Worm (Caenorhabditis elegans) whole organism, L2 larva: ENCODE data around the gene Y39B6A.10.
"Not testable (repeated sequence)": the region's sequence is repeated elsewhere in the genome, so short reads cannot be mapped to it uniquely, and the experiment has no call there.

Experiments
- C34F6.9 ChIP-seq: fragments of 150-350 bp; optimal IDR thresholded peaks from 2 replicates; lab custom pipeline; 2014; ENCODE audit warnings: missing biosample characterization, missing genetic modification characterization
- F13H6.1 ChIP-seq: sonication (generic microtip); optimal IDR thresholded peaks from 2 replicates; lab custom pipeline; 2016; ENCODE audit warnings: missing genetic modification characterization, missing compliant biosample characterization
- ZK546.5 ChIP-seq: sonication (generic microtip); optimal IDR thresholded peaks from 2 replicates; lab custom pipeline; 2017; ENCODE audit warnings: missing biosample characterization, missing genetic modification characterization
- aly-2 ChIP-seq: fragments of 150-350 bp; optimal IDR thresholded peaks from 2 replicates; lab custom pipeline; 2014; ENCODE audit warnings: missing biosample characterization, missing genetic modification characterization
- ceh-16 ChIP-seq: fragments of 150-350 bp; optimal IDR thresholded peaks from 2 replicates; lab custom pipeline; 2014; ENCODE audit warnings: missing biosample characterization, missing genetic modification characterization
- crh-2 ChIP-seq: sonication (generic microtip); optimal IDR thresholded peaks from 2 replicates; lab custom pipeline; 2017; ENCODE audit warnings: missing biosample characterization, missing genetic modification characterization
- dmd-4 ChIP-seq: sonication (generic microtip); optimal IDR thresholded peaks from 2 replicates; lab custom pipeline; 2017; ENCODE audit warnings: missing biosample characterization, missing genetic modification characterization
- egl-27 ChIP-seq: sonication (generic microtip); optimal IDR thresholded peaks from 3 replicates; lab custom pipeline; 2017; ENCODE audit warnings: missing biosample characterization, missing genetic modification reagents, missing genetic modification characterization
- elt-1 ChIP-seq: fragments of 150-350 bp; optimal IDR thresholded peaks from 2 replicates; lab custom pipeline; 2014; ENCODE audit warnings: missing biosample characterization, missing genetic modification characterization
- gmeb-1 ChIP-seq: fragments of 150-350 bp; optimal IDR thresholded peaks from 2 replicates; lab custom pipeline; 2014; ENCODE audit warnings: missing biosample characterization, missing genetic modification characterization
- lin-11 ChIP-seq: fragments of 150-350 bp; sonication (generic microtip); optimal IDR thresholded peaks from 2 replicates; lab custom pipeline; 2014; ENCODE audit warnings: missing biosample characterization, missing genetic modification characterization, inconsistent platforms, mixed read lengths
- lin-13 ChIP-seq: fragments of 150-350 bp; optimal IDR thresholded peaks from 2 replicates; lab custom pipeline; 2014; ENCODE audit warnings: missing biosample characterization, missing genetic modification reagents, missing genetic modification characterization
- mdl-1 ChIP-seq, 2 experiments: fragments of 150-350 bp in 1 of 2; sonication (generic microtip) in 1 of 2; optimal IDR thresholded peaks; 2 replicates each; lab custom pipeline; 2017; ENCODE audit warnings: missing biosample characterization in 2 of 2, missing genetic modification characterization in 2 of 2
- nhr-10 ChIP-seq: sonication (generic microtip); optimal IDR thresholded peaks from 2 replicates; lab custom pipeline; 2017; ENCODE audit warnings: missing biosample characterization, missing genetic modification characterization
- nhr-11 ChIP-seq: fragments of 150-350 bp; optimal IDR thresholded peaks from 2 replicates; lab custom pipeline; 2014; ENCODE audit warnings: missing biosample characterization, missing genetic modification characterization
- nhr-129 ChIP-seq: fragments of 150-350 bp; optimal IDR thresholded peaks from 2 replicates; lab custom pipeline; 2014; ENCODE audit warnings: missing biosample characterization, missing genetic modification characterization
- nhr-21 ChIP-seq: fragments of 150-350 bp; optimal IDR thresholded peaks from 2 replicates; lab custom pipeline; 2014; ENCODE audit warnings: missing biosample characterization, missing genetic modification characterization
- nhr-23 ChIP-seq: fragments of 150-350 bp; optimal IDR thresholded peaks from 2 replicates; lab custom pipeline; 2014; ENCODE audit warnings: missing biosample characterization, missing genetic modification reagents, missing genetic modification characterization
- nhr-237 ChIP-seq: fragments of 150-350 bp; optimal IDR thresholded peaks from 2 replicates; lab custom pipeline; 2014; ENCODE audit warnings: missing biosample characterization, missing genetic modification characterization
- nhr-6 ChIP-seq: fragments of 150-350 bp; optimal IDR thresholded peaks from 2 replicates; lab custom pipeline; 2014; ENCODE audit warnings: missing biosample characterization, missing genetic modification characterization
- nhr-77 ChIP-seq: fragments of 150-350 bp; optimal IDR thresholded peaks from 2 replicates; lab custom pipeline; 2014; ENCODE audit warnings: missing biosample characterization, missing genetic modification characterization
- peb-1 ChIP-seq: fragments of 150-350 bp; optimal IDR thresholded peaks from 2 replicates; lab custom pipeline; 2014; ENCODE audit warnings: missing biosample characterization, missing genetic modification characterization
- sem-4 ChIP-seq: fragments of 150-350 bp; optimal IDR thresholded peaks from 2 replicates; lab custom pipeline; 2014; ENCODE audit warnings: missing biosample characterization, missing genetic modification reagents, missing genetic modification characterization
- sma-9 ChIP-seq, 2 experiments: fragments of 150-350 bp in 1 of 2; sonication (generic microtip) in 1 of 2; optimal IDR thresholded peaks; 2 replicates each; lab custom pipeline; 2014 to 2016; ENCODE audit warnings: missing genetic modification characterization in 2 of 2, mild to moderate bottlenecking in 1 of 2, missing biosample characterization in 1 of 2, missing compliant biosample characterization in 1 of 2, missing genetic modification reagents in 1 of 2, moderate library complexity in 1 of 2
- snpc-4 ChIP-seq: fragments of 150-350 bp; optimal IDR thresholded peaks from 2 replicates; lab custom pipeline; 2014; ENCODE audit warnings: missing biosample characterization, missing genetic modification characterization
- unc-39 ChIP-seq: fragments of 150-350 bp; optimal IDR thresholded peaks from 2 replicates; lab custom pipeline; 2014; ENCODE audit warnings: missing biosample characterization, missing genetic modification characterization
- unc-55 ChIP-seq: fragments of 150-350 bp; sonication (generic microtip); optimal IDR thresholded peaks from 3 replicates; lab custom pipeline; 2014; ENCODE audit warnings: missing biosample characterization, missing genetic modification reagents, missing genetic modification characterization
- ztf-1 ChIP-seq: fragments of 200-800 bp; sonication (Bioruptor generic); conservative IDR thresholded peaks from 2 replicates; pipeline ENCODE4 v1.3.6; 2022; ENCODE audit warnings: missing genetic modification characterization, missing compliant biosample characterization
- ztf-4 ChIP-seq: fragments of 150-350 bp; optimal IDR thresholded peaks from 2 replicates; lab custom pipeline; 2014; ENCODE audit warnings: missing biosample characterization, missing genetic modification characterization

The Y39B6A.10 gene

ce11 chrV:19116872-19117372 is 16.5 kb downstream of the Y39B6A.10 start:
- TF ChIP-seq unc-55 (no peak), peb-1 (tag; lab: Kevin White, UChicago) (no peak), aly-2 (no peak), snpc-4 (tag; lab: Kevin White, UChicago) (no peak), elt-1 (no peak), nhr-11 (tag; lab: Kevin White, UChicago) (no peak), ztf-1 (no peak), ztf-4 (no peak), nhr-6 (tag; lab: Kevin White, UChicago) (no peak), nhr-129 (tag; lab: Kevin White, UChicago) (no peak), sem-4 (tag; lab: Kevin White, UChicago) (no peak), gmeb-1 (no peak), ceh-16 (no peak)
- TF ChIP-seq, all 48 proteins: peak for 0

- TF ChIP-seq sma-9 (GFP tag; optimal IDR thresholded peaks at IDR 0.05; lab: Kevin White, UChicago) (no peak), sma-9 (tag; optimal IDR thresholded peaks at IDR 0.05; lab: Kevin White, UChicago) (no peak), snpc-4 (tag; lab: Kevin White, UChicago) (no peak), gmeb-1 (no peak), nhr-77 (tag; lab: Kevin White, UChicago) (no peak), lin-13 (GFP tag; lab: Kevin White, UChicago) (no peak), nhr-10 (no peak), aly-2 (no peak), unc-55 (no peak), unc-39 (no peak), ZK546.5 (tag; lab: Kevin White, UChicago) (no peak), nhr-129 (tag; lab: Kevin White, UChicago) (no peak), mdl-1 (tag; optimal IDR thresholded peaks at IDR 0.05; lab: Kevin White, UChicago) (no peak)
These were observed 26.3 kb downstream of the Y39B6A.10 start for ce11 chrV:19107065-19107464.

DNA sequence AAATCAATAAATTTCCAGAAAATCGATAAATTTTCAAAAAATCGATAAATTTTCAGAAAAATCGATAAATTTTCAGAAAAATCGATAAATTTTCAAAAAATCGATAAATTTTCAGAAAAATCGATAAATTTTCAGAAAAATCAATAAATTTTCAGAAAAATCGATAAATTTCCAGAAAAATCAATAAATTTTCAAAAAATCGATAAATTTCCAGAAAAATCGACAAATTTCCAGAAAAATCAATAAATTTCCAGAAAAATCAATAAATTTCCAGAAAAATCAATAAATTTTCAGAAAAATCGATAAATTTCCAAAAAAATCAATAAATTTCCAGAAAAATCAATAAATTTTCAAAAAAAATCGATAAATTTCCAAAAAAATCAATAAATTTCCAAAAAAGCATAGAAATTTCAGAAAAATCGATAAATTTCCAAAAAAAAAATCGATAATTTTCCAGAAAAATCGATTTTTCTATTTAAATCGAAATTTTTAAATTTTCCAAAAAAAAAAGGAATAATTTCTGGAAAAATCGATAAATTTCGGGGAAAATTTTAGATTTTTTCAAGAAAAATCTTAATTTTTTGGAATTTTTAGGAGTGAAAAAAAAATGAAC is 31.7 kb downstream of the Y39B6A.10 start, which contains the start of gene zhp-4:
Gene zhp-4 (minus strand): TSS at position 198 of the 613 bp plus-strand sequence.
- not testable (repeated sequence) for TF ChIP-seq crh-2 (tag; lab: Kevin White, UChicago); nhr-21; nhr-129 (tag; lab: Kevin White, UChicago)

- TF ChIP-seq nhr-21 (no peak), F13H6.1 (tag; lab: Kevin White, UChicago) (no peak), nhr-10 (no peak)
- TF ChIP-seq, all 48 proteins: peak for 0
These were observed 33.9 kb downstream of the Y39B6A.10 start for ce11 chrV:19099504-19099903.

DNA sequence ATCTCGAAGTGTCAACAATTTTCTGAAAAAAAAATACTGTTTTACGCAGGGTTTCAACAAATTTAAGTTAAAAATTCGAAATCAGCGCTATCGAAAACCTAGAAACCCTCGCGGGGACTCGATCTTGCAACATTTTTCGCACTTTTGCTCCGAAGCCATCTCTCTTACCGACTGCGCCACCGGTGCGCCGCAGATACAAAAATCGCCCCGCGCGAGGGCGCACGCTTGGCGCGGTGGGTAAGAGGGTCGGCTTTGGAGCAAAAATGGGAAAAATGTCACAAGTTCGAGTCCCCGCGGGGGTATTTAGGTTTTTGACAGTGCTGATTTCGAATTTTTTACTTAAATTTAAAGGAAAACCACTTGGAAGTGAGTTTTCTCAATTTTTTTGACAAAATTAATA is 42.5 kb downstream of the Y39B6A.10 start:
- TF ChIP-seq nhr-23 (tag; lab: Kevin White, UChicago) (no peak), lin-13 (GFP tag; lab: Kevin White, UChicago) (no peak), F13H6.1 (tag; lab: Kevin White, UChicago) (no peak), ceh-16 (no peak), sma-9 (GFP tag; optimal IDR thresholded peaks at IDR 0.05; lab: Kevin White, UChicago) (no peak), sma-9 (tag; optimal IDR thresholded peaks at IDR 0.05; lab: Kevin White, UChicago) (no peak), nhr-237 (tag; lab: Kevin White, UChicago) (no peak), C34F6.9 (tag; lab: Kevin White, UChicago) (no peak)

DNA sequence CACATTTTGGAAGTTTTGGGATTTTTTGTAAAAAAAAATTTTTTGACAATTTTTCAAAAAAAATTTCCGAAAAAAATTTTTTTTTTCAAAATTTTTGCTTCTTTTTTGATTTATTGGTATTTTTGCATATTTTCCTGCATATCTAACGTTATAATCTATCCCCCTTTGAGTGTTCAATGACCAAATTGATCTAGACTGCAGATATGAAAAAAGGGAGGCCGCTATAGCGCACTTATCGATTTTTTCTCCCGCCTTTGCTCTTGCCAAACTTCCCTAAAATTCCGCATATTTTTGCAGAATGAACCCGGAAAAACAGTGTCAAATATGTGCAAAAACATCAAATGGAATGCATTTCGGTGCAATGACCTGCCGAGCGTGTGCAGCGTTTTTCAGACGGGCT is 46.0 kb downstream of the Y39B6A.10 start, which contains the start of gene nhr-145:
Gene nhr-145 (plus strand): TSS at position 298 of the 400 bp plus-strand sequence.
- TF ChIP-seq elt-1 (no peak), F13H6.1 (tag; lab: Kevin White, UChicago) (no peak)
- TF ChIP-seq, all 48 proteins: peak for 0

DNA sequence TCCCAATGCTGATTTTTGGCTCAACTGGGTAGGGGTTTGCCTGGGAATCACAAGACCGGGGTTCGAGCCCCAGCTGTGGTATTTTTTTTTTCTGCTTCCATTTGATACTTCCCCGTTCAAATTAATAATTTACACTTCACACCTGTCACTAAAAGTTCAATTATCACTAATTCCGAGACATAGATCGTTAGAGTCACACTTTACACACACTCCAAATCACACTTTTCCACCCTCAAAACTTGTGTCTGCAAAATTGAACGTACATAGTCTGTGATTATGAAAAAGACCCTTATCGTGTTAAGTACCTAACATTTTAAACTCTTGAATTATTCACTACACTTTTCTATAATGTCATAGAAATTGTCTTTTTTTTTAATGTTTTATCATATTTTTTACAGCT is 49.6 kb downstream of the Y39B6A.10 start:
- TF ChIP-seq lin-11 (no peak), ZK546.5 (tag; lab: Kevin White, UChicago) (no peak), egl-27 (no peak), dmd-4 (tag; lab: Kevin White, UChicago) (no peak), snpc-4 (tag; lab: Kevin White, UChicago) (no peak), crh-2 (tag; lab: Kevin White, UChicago) (no peak), aly-2 (no peak), peb-1 (tag; lab: Kevin White, UChicago) (no peak)
